Worm (Caenorhabditis elegans): ENCODE measurements around the gene srr-1.

ce11 chrV:13085917-13086552, 32.5 kb upstream of the srr-1 start:
- TF ChIP-seq unc-39 (tag; optimal IDR thresholded peaks at IDR 0.05) (peak; percentile 45), nhr-129 (tag; optimal IDR thresholded peaks at IDR 0.05) (peak; percentile 82)

Data from whole organism, L2 larva.